Fruit fly (Drosophila melanogaster) whole organism, embryonic: ENCODE measurements around the gene ImpE3.

ENCODE experiments used
- CG10431 ChIP-seq: fragments of 200-800 bp; sonication (Bioruptor generic); optimal IDR thresholded peaks from 3 replicates; lab custom pipeline; 2018; ENCODE audit warnings: missing biosample characterization, mild to moderate bottlenecking, missing genetic modification characterization
- CG10543 ChIP-seq: fragments of 200-800 bp; sonication (Bioruptor generic); optimal IDR thresholded peaks from 3 replicates; lab custom pipeline; 2017; ENCODE audit warnings: missing biosample characterization, mild to moderate bottlenecking, missing genetic modification characterization, moderate library complexity
- CG12071 ChIP-seq: fragments of 200-800 bp; sonication (Bioruptor generic); optimal IDR thresholded peaks from 3 replicates; lab custom pipeline; 2018; ENCODE audit warnings: missing biosample characterization, mild to moderate bottlenecking, missing genetic modification characterization
- CG12155 ChIP-seq: fragments of 200-800 bp; sonication (Bioruptor generic); optimal IDR thresholded peaks from 3 replicates; lab custom pipeline; 2016; ENCODE audit warnings: missing biosample characterization, missing genetic modification characterization
- CG12236 ChIP-seq: fragments of 200-800 bp; sonication (Bioruptor generic); optimal IDR thresholded peaks from 2 replicates; lab custom pipeline; 2016; ENCODE audit warnings: missing biosample characterization, missing genetic modification characterization
- CG13287 ChIP-seq: fragments of 200-800 bp; sonication (Bioruptor generic); IDR thresholded peaks from 2 replicates; pipeline ENCODE4 v1.3.6; 2022; ENCODE audit warnings: missing biosample characterization, missing genetic modification characterization; ENCODE audit not compliant: partially characterized antibody
- CG13296 ChIP-seq: fragments of 200-800 bp; sonication (Bioruptor generic); optimal IDR thresholded peaks from 3 replicates; lab custom pipeline; 2018; ENCODE audit warnings: missing biosample characterization, mild to moderate bottlenecking, missing genetic modification characterization
- CG14710 ChIP-seq: fragments of 200-800 bp; sonication (Bioruptor generic); optimal IDR thresholded peaks from 3 replicates; lab custom pipeline; 2019; ENCODE audit warnings: missing biosample characterization, mild to moderate bottlenecking, missing genetic modification characterization, moderate library complexity
- CG15601 ChIP-seq: fragments of 200-800 bp; sonication (Bioruptor generic); optimal IDR thresholded peaks from 3 replicates; lab custom pipeline; 2019; ENCODE audit warnings: missing biosample characterization, mild to moderate bottlenecking, missing genetic modification characterization, moderate library complexity
- CG15696 ChIP-seq: fragments of 200-800 bp; sonication (Bioruptor generic); optimal IDR thresholded peaks from 2 replicates; lab custom pipeline; 2019; ENCODE audit warnings: missing biosample characterization, mild to moderate bottlenecking, missing genetic modification characterization, moderate library complexity
- CG1603 ChIP-seq: fragments of 200-800 bp; sonication (Bioruptor generic); optimal IDR thresholded peaks from 2 replicates; lab custom pipeline; 2019; ENCODE audit warnings: missing biosample characterization, mild to moderate bottlenecking, missing genetic modification characterization, moderate library complexity
- CG17186 ChIP-seq: fragments of 200-800 bp; sonication (Bioruptor generic); optimal IDR thresholded peaks from 3 replicates; lab custom pipeline; 2017; ENCODE audit warnings: missing biosample characterization, missing genetic modification reagents, missing genetic modification characterization
- CG17829 ChIP-seq: fragments of 200-800 bp; optimal IDR thresholded peaks from 2 replicates; lab custom pipeline; 2019; ENCODE audit warnings: missing biosample characterization, mild to moderate bottlenecking, missing genetic modification characterization, moderate library complexity
- CG30020 ChIP-seq: fragments of 200-800 bp; optimal IDR thresholded peaks from 2 replicates; lab custom pipeline; 2019; ENCODE audit warnings: missing biosample characterization, mild to moderate bottlenecking, missing genetic modification characterization, moderate library complexity
- CG30403 ChIP-seq: fragments of 200-800 bp; sonication (Bioruptor generic); optimal IDR thresholded peaks from 3 replicates; lab custom pipeline; 2016; ENCODE audit warnings: missing biosample characterization, missing genetic modification characterization
- CG32532 ChIP-seq: fragments of 200-800 bp; sonication (Bioruptor generic); IDR thresholded peaks from 2 replicates; pipeline ENCODE4 v1.3.6; 2022; ENCODE audit warnings: missing biosample characterization, missing genetic modification characterization
- CG3407 ChIP-seq: fragments of 200-800 bp; sonication (Bioruptor generic); optimal IDR thresholded peaks from 2 replicates; lab custom pipeline; 2018; ENCODE audit warnings: missing biosample characterization, mild to moderate bottlenecking, missing genetic modification characterization
- CG42726 ChIP-seq: fragments of 200-800 bp; sonication (Bioruptor generic); IDR thresholded peaks from 2 replicates; pipeline ENCODE4 v1.3.6; 2022; ENCODE audit warnings: missing biosample characterization, missing genetic modification characterization; ENCODE audit not compliant: partially characterized antibody
- CG6254 ChIP-seq: fragments of 200-800 bp; sonication (Bioruptor generic); optimal IDR thresholded peaks from 3 replicates; lab custom pipeline; 2017; ENCODE audit warnings: mild to moderate bottlenecking, missing biosample characterization, missing genetic modification reagents, missing genetic modification characterization
- CG8281 ChIP-seq: fragments of 200-800 bp; sonication (Bioruptor generic); optimal IDR thresholded peaks from 2 replicates; lab custom pipeline; 2018; ENCODE audit warnings: missing biosample characterization, mild to moderate bottlenecking, missing genetic modification characterization, moderate library complexity
- CG8290 ChIP-seq, 3 experiments: fragments of 200-800 bp; sonication (Bioruptor generic); optimal IDR thresholded peaks; 2 replicates each; lab custom pipeline; 2016 to 2019; ENCODE audit warnings: missing biosample characterization in 3 of 3, missing genetic modification characterization in 3 of 3, mild to moderate bottlenecking in 2 of 3, moderate library complexity in 1 of 3
- CG9932 ChIP-seq: fragments of 200-800 bp; sonication (Bioruptor generic); IDR thresholded peaks from 2 replicates; pipeline ENCODE4 v1.3.6; 2022; ENCODE audit warnings: missing biosample characterization, missing genetic modification characterization
- Elba2 ChIP-seq: fragments of 200-800 bp; sonication (Bioruptor generic); optimal IDR thresholded peaks from 3 replicates; lab custom pipeline; 2016; ENCODE audit warnings: missing biosample characterization, missing genetic modification characterization
- Gsc ChIP-seq: fragments of 200-800 bp; sonication (Bioruptor generic); IDR thresholded peaks from 2 replicates; pipeline ENCODE4 v1.3.6; 2022; ENCODE audit warnings: missing biosample characterization, missing genetic modification characterization
- Hr3 ChIP-seq: fragments of 200-800 bp; sonication (Bioruptor generic); optimal IDR thresholded peaks from 3 replicates; lab custom pipeline; 2016; ENCODE audit warnings: missing biosample characterization, missing genetic modification characterization
- MBD-R2 ChIP-seq: fragments of 200-800 bp; sonication (Bioruptor generic); IDR thresholded peaks from 2 replicates; pipeline ENCODE4 v1.3.6; 2022; ENCODE audit warnings: missing biosample characterization, missing genetic modification characterization
- Meics ChIP-seq: fragments of 200-800 bp; sonication (Bioruptor generic); optimal IDR thresholded peaks from 2 replicates; lab custom pipeline; 2017; ENCODE audit warnings: missing biosample characterization, mild to moderate bottlenecking, missing genetic modification characterization
- Rfx ChIP-seq: fragments of 200-800 bp; sonication (Bioruptor generic); IDR thresholded peaks from 2 replicates; pipeline ENCODE4 v1.3.6; 2022; ENCODE audit warnings: missing biosample characterization, missing genetic modification characterization
- Sox100B ChIP-seq: fragments of 200-800 bp; sonication (Bioruptor generic); optimal IDR thresholded peaks from 3 replicates; lab custom pipeline; 2018; ENCODE audit warnings: missing biosample characterization, mild to moderate bottlenecking, missing genetic modification characterization
- Spps ChIP-seq: fragments of 200-800 bp; sonication (Bioruptor generic); optimal IDR thresholded peaks from 2 replicates; lab custom pipeline; 2018; ENCODE audit warnings: missing biosample characterization, mild to moderate bottlenecking, missing genetic modification characterization
- cad ChIP-seq: fragments of >200 bp; optimal IDR thresholded peaks from 2 replicates; lab custom pipeline; 2017; ENCODE audit warnings: missing biosample characterization, missing genetic modification characterization
- cas ChIP-seq: fragments of 200-800 bp; sonication (Bioruptor generic); IDR thresholded peaks from 2 replicates; pipeline ENCODE4 v1.3.6; 2022; ENCODE audit warnings: missing biosample characterization, missing genetic modification characterization
- dm ChIP-seq: fragments of 200-800 bp; sonication (Bioruptor generic); optimal IDR thresholded peaks from 3 replicates; lab custom pipeline; 2016; ENCODE audit warnings: missing biosample characterization, missing genetic modification characterization
- ftz-f1 ChIP-seq: fragments of 200-800 bp; sonication (Bioruptor generic); optimal IDR thresholded peaks from 2 replicates; lab custom pipeline; 2016; ENCODE audit warnings: missing biosample characterization, missing genetic modification characterization
- fu2 ChIP-seq: fragments of 200-800 bp; sonication (Bioruptor generic); optimal IDR thresholded peaks from 2 replicates; lab custom pipeline; 2016; ENCODE audit warnings: missing biosample characterization, missing genetic modification characterization
- ham ChIP-seq: fragments of 200-800 bp; sonication (Bioruptor generic); IDR thresholded peaks from 2 replicates; pipeline ENCODE4 v1.3.6; 2022; ENCODE audit warnings: missing biosample characterization, missing genetic modification characterization
- kni ChIP-seq: fragments of 200-800 bp; sonication (Bioruptor generic); optimal IDR thresholded peaks from 3 replicates; lab custom pipeline; 2017; ENCODE audit warnings: mild to moderate bottlenecking, missing biosample characterization, missing genetic modification reagents, missing genetic modification characterization
- lilli ChIP-seq: fragments of 200-800 bp; sonication (Bioruptor generic); optimal IDR thresholded peaks from 3 replicates; lab custom pipeline; 2016; ENCODE audit warnings: missing biosample characterization, missing genetic modification characterization
- mam ChIP-seq: fragments of 200-800 bp; sonication (Bioruptor generic); optimal IDR thresholded peaks from 3 replicates; lab custom pipeline; 2016; ENCODE audit warnings: missing biosample characterization, missing genetic modification characterization
- mirr ChIP-seq: fragments of 200-800 bp; sonication (Bioruptor generic); optimal IDR thresholded peaks from 3 replicates; lab custom pipeline; 2018; ENCODE audit warnings: missing biosample characterization, mild to moderate bottlenecking, missing genetic modification characterization
- nmo ChIP-seq: fragments of 200-800 bp; sonication (Bioruptor generic); optimal IDR thresholded peaks from 2 replicates; lab custom pipeline; 2018; ENCODE audit warnings: missing biosample characterization, mild to moderate bottlenecking, missing genetic modification characterization, moderate library complexity
- onecut ChIP-seq: fragments of 200-800 bp; sonication (Bioruptor generic); IDR thresholded peaks from 2 replicates; pipeline ENCODE4 v1.3.6; 2022; ENCODE audit warnings: missing biosample characterization, missing genetic modification characterization
- pan ChIP-seq, 4 experiments: fragments of >200 bp in 3 of 4; fragments of 200-800 bp in 1 of 4; sonication (Bioruptor generic) in 1 of 4; optimal IDR thresholded peaks in 3 of 4; IDR thresholded peaks in 1 of 4; 2 replicates each; pipeline versions ENCODE4 v1.3.6 to Lab custom; 2017 to 2022; ENCODE audit warnings: missing biosample characterization in 2 of 4, missing genetic modification characterization in 2 of 4, mixed read lengths in 1 of 4
- salm ChIP-seq: fragments of 200-800 bp; sonication (Bioruptor generic); optimal IDR thresholded peaks from 2 replicates; lab custom pipeline; 2018; ENCODE audit warnings: missing biosample characterization, mild to moderate bottlenecking, missing genetic modification characterization
- sens ChIP-seq: fragments of 200-800 bp; sonication (Bioruptor generic); peaks from one replicate; lab custom pipeline; 2016; ENCODE audit warnings: missing biosample characterization, missing genetic modification characterization
- sna ChIP-seq: fragments of 200-800 bp; sonication (Bioruptor generic); IDR thresholded peaks from 2 replicates; pipeline ENCODE4 v1.3.6; 2022; ENCODE audit warnings: missing biosample characterization, missing genetic modification characterization; ENCODE audit not compliant: partially characterized antibody
- sug ChIP-seq: fragments of 200-800 bp; optimal IDR thresholded peaks from 2 replicates; lab custom pipeline; 2019; ENCODE audit warnings: missing biosample characterization, mild to moderate bottlenecking, missing genetic modification characterization, moderate library complexity
- tin ChIP-seq: fragments of 200-800 bp; sonication (Bioruptor generic); optimal IDR thresholded peaks from 3 replicates; lab custom pipeline; 2016; ENCODE audit warnings: missing biosample characterization, missing genetic modification characterization
- zfh1 ChIP-seq: fragments of 200-800 bp; sonication (Bioruptor generic); IDR thresholded peaks from 3 replicates; pipeline ENCODE4 v1.3.6; 2022; ENCODE audit warnings: missing biosample characterization, missing genetic modification characterization

ImpE3 gene

DNA sequence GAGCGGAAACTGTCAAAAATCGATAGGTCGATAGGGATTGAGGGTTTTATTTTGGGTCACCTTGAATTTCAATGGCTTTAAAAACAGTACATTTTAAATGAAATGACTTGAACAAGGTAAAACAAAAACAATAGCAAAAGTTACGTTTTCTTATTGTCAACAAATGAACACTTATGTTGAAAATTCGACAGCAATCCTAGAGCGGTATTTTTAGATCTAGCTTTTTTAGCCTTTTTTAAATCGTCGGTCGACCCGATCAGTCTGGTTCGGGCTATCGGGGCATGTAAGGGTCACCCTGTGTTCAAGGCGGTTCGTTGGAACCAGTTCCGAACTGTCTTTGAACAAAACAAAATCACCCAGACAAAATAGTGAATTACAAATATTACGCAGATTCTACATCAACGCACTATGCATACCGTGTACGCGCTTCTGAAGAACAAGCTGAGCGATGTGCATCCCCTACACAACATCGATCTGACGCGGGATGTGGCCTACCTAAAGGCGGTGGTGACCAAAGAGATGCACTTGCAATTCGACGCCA lies 20.2 kb downstream of the ImpE3 start, which contains the start of the genes CG11052 and CG3223 (continued):
- TF ChIP-seq CG17186 (GFP tag; lab: Kevin White, UChicago) (no peak), MBD-R2 (GFP tag; lab: Robert Waterston, UW) (peak; percentile 81), CG13296 (GFP tag; lab: Kevin White, UChicago) (peak; percentile 34), nmo (GFP tag; lab: Kevin White, UChicago) (peak; percentile 21), sna (GFP tag; lab: Robert Waterston, UW) (peak; percentile 42; the same call in 1 of the 2 replicates), Sox100B (GFP tag; lab: Kevin White, UChicago) (no peak), CG42726 (GFP tag; lab: Robert Waterston, UW) (no peak), pan (optimal IDR thresholded peaks at IDR 0.05; lab: Kevin White, UChicago) (no peak), pan (GFP tag; optimal IDR thresholded peaks at IDR 0.05 in 1 of 2, IDR thresholded peaks at IDR 0.05 in 1 of 2) (peak in 1 of 2 experiments; percentile 18), CG10431 (GFP tag; lab: Kevin White, UChicago) (peak; percentile 17), CG12155 (GFP tag; lab: Kevin White, UChicago) (peak; percentile 4), CG10543 (GFP tag; lab: Kevin White, UChicago) (peak; percentile 6), Gsc (no peak), lilli (peak; percentile 25), onecut (GFP tag; lab: Robert Waterston, UW) (peak; percentile 52), cas (GFP tag; lab: Robert Waterston, UW) (no peak), Spps (tag; lab: Kevin White, UChicago) (no peak), Meics (GFP tag; lab: Kevin White, UChicago) (peak; percentile 45), sug (peak; percentile 32), CG14710 (tag; lab: Kevin White, UChicago) (peak; percentile 45), CG32532 (GFP tag; lab: Robert Waterston, UW) (peak; percentile 16; the same call in 1 of the 2 replicates), Rfx (peak; percentile 55; the same call in 1 of the 2 replicates), Elba2 (GFP tag; lab: Kevin White, UChicago) (peak; percentile 94), mam (GFP tag; lab: Kevin White, UChicago) (peak; percentile 8), CG8290 (GFP tag; optimal IDR thresholded peaks at IDR 0.05; lab: Kevin White, UChicago) (no peak), CG8290 (tag; optimal IDR thresholded peaks at IDR 0.05; lab: Kevin White, UChicago) (peak in 1 of 2 experiments; percentile 12), ham (GFP tag; lab: Robert Waterston, UW) (no peak), salm (tag; lab: Kevin White, UChicago) (peak; percentile 11), CG17829 (tag; lab: Kevin White, UChicago) (peak; percentile 16), cad (GFP tag; lab: Kevin White, UChicago) (peak; percentile 66), dm (GFP tag; lab: Kevin White, UChicago) (no peak), CG1603 (tag; lab: Kevin White, UChicago) (peak; percentile 48), zfh1 (0 out of 3 replicates have a peak, but pooled peaks have one; percentile 27), CG9932 (GFP tag; lab: Robert Waterston, UW) (peak; percentile 69), CG15601 (tag; lab: Kevin White, UChicago) (peak; percentile 30), CG30020 (peak; percentile 85), CG3407 (GFP tag; lab: Kevin White, UChicago) (no peak), sens (GFP tag; lab: Kevin White, UChicago) (peak; percentile 74), CG15696 (tag; lab: Kevin White, UChicago) (peak; percentile 8), CG13287 (GFP tag; lab: Robert Waterston, UW) (peak; percentile 68), mirr (peak; percentile 10), CG6254 (peak; percentile 100), CG12236 (GFP tag; lab: Kevin White, UChicago) (no peak), CG30403 (GFP tag; lab: Kevin White, UChicago) (peak; percentile 16), ftz-f1 (GFP tag; lab: Kevin White, UChicago) (peak; percentile 92), fu2 (GFP tag; lab: Kevin White, UChicago) (peak; percentile 40), Hr3 (GFP tag; lab: Kevin White, UChicago) (peak; percentile 1), kni (peak; percentile 21), CG12071 (GFP tag; lab: Kevin White, UChicago) (no peak), CG8281 (tag; lab: Kevin White, UChicago) (no peak), tin (peak; percentile 16)
